Worm (Caenorhabditis elegans) whole organism, late embryonic: ENCODE results near the gene F55A11.6.

ENCODE experiments used
- K09A11.1 ChIP-seq: sonication (generic microtip); optimal IDR thresholded peaks from 2 replicates; lab custom pipeline; 2017; ENCODE audit warnings: antibody characterized with exemption, mild to moderate bottlenecking, missing genetic modification characterization, missing compliant biosample characterization; ENCODE audit not compliant: insufficient read depth
- ama-1 ChIP-seq: fragments of 150-350 bp; optimal IDR thresholded peaks from 2 replicates; lab custom pipeline; 2014
- fax-1 ChIP-seq: sonication (generic microtip); optimal IDR thresholded peaks from 2 replicates; lab custom pipeline; 2016; ENCODE audit warnings: missing genotype, missing genetic modification characterization, missing compliant biosample characterization
- hlh-30 ChIP-seq: sonication (generic microtip); optimal IDR thresholded peaks from 2 replicates; lab custom pipeline; 2017; ENCODE audit warnings: antibody characterized with exemption, missing genetic modification characterization, missing compliant biosample characterization; ENCODE audit not compliant: insufficient read depth

DNA sequence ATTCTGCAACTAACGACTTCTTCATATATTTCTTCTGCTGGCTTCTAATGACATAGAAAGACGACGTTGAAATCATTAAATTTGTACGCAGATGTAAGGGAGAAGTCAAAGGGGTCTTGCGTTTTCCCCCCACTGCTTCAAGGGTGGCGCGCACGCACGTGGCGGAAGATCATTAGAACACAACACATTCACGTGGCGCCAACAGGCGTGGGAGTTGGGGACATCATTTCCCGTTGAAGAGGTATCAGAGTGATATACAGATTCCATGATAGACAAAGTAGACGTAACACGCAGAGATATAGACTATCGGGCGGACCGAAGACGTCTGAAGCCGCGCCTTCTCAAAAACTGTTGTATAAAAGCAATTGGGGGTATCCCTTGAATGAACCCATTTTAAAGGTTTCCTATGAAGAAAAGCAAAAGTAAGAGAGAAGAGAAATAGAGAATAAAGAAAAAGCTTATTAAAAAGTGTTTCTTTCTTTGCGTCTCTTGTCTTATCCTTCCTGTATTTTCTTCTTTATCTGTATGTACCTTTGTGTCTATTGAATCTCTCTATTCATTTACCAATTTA lies 22.7 kb downstream of the F55A11.6 start:
- no peak for TF ChIP-seq ama-1 (lab: Kevin White, UChicago)
- TF ChIP-seq K09A11.1 (tag; lab: Kevin White, UChicago), result no peak
- TF ChIP-seq fax-1 (tag; lab: Kevin White, UChicago), result no peak
- TF ChIP-seq hlh-30 (tag; lab: Kevin White, UChicago), result no peak
